Worm (Caenorhabditis elegans) whole organism, L4 larva: ENCODE data around the gene col-157.

Experiments
- F26F4.8 ChIP-seq: fragments of 200-800 bp; sonication (Bioruptor generic); conservative IDR thresholded peaks from 2 replicates; pipeline ENCODE4 v1.3.6; 2022; ENCODE audit warnings: missing genetic modification characterization, missing compliant biosample characterization
- F49E8.2 ChIP-seq: sonication (generic microtip); optimal IDR thresholded peaks from 2 replicates; lab custom pipeline; 2016; ENCODE audit warnings: missing compliant biosample characterization, mild to moderate bottlenecking, missing genetic modification characterization, borderline replicate concordance
- R02D3.7 ChIP-seq: fragments of 150-350 bp; sonication (generic microtip); optimal IDR thresholded peaks from 3 replicates; lab custom pipeline; 2014; ENCODE audit warnings: missing biosample characterization, missing genetic modification characterization
- T26A8.4 ChIP-seq: fragments of 200-800 bp; sonication (Bioruptor generic); IDR thresholded peaks from 2 replicates; pipeline ENCODE4 v1.3.6; 2022; ENCODE audit warnings: missing genetic modification characterization, missing compliant biosample characterization
- Y75B8A.6 ChIP-seq: fragments of 200-800 bp; sonication (Bioruptor generic); IDR thresholded peaks from 2 replicates; pipeline ENCODE4 v1.3.6; 2022; ENCODE audit warnings: missing genetic modification reagents, missing genetic modification characterization, missing compliant biosample characterization
- ZK546.5 ChIP-seq, 2 experiments: sonication (generic microtip); optimal IDR thresholded peaks; 2 replicates each; lab custom pipeline; 2017; ENCODE audit warnings: missing biosample characterization in 2 of 2, missing genetic modification characterization in 2 of 2
- aha-1 ChIP-seq: fragments of 150-350 bp; peaks from one replicate; lab custom pipeline; 2014; ENCODE audit warnings: missing biosample characterization, missing genetic modification characterization
- ama-1 ChIP-seq: fragments of 150-350 bp; optimal IDR thresholded peaks from 2 replicates; lab custom pipeline; 2014; ENCODE audit warnings: inconsistent platforms, mixed read lengths
- arid-1 ChIP-seq: fragments of 200-800 bp; sonication (Bioruptor generic); conservative IDR thresholded peaks from 2 replicates; pipeline ENCODE4 v1.3.6; 2022; ENCODE audit warnings: missing genetic modification reagents, missing genetic modification characterization, missing compliant biosample characterization
- ceh-32 ChIP-seq: sonication (generic microtip); optimal IDR thresholded peaks from 2 replicates; lab custom pipeline; 2016; ENCODE audit warnings: mild to moderate bottlenecking, missing genetic modification characterization, missing compliant biosample characterization; ENCODE audit not compliant: poor library complexity
- ceh-44 ChIP-seq: fragments of 200-800 bp; sonication (Bioruptor generic); IDR thresholded peaks from 2 replicates; pipeline ENCODE4 v1.3.6; 2022; ENCODE audit warnings: missing genetic modification reagents, missing genetic modification characterization, missing compliant biosample characterization
- ceh-82 ChIP-seq: sonication (generic microtip); optimal IDR thresholded peaks from 2 replicates; lab custom pipeline; 2017; ENCODE audit warnings: missing biosample characterization, missing genetic modification characterization
- daf-12 ChIP-seq: fragments of 150-350 bp; optimal IDR thresholded peaks from 2 replicates; lab custom pipeline; 2014; ENCODE audit warnings: missing biosample characterization, missing genetic modification reagents, missing genetic modification characterization
- daf-19 ChIP-seq: fragments of 200-800 bp; sonication (Bioruptor generic); conservative IDR thresholded peaks from 2 replicates; pipeline ENCODE4 v1.3.6; 2022; ENCODE audit warnings: missing genetic modification characterization, missing compliant biosample characterization
- dmd-6 ChIP-seq: fragments of 200-800 bp; sonication (Bioruptor generic); IDR thresholded peaks from 2 replicates; pipeline ENCODE4 v1.3.6; 2022; ENCODE audit warnings: missing genetic modification reagents, missing genetic modification characterization, missing compliant biosample characterization
- dmd-8 ChIP-seq: fragments of 200-800 bp; sonication (Bioruptor generic); IDR thresholded peaks from 2 replicates; pipeline ENCODE4 v1.3.6; 2022; ENCODE audit warnings: missing genetic modification characterization, missing compliant biosample characterization
- egl-43 ChIP-seq: fragments of 200-800 bp; sonication (Bioruptor generic); IDR thresholded peaks from 2 replicates; pipeline ENCODE4 v1.3.6; 2022; ENCODE audit warnings: missing genetic modification reagents, missing genetic modification characterization, missing compliant biosample characterization
- hif-1 ChIP-seq, 2 experiments: sonication (generic microtip); optimal IDR thresholded peaks; 2 replicates each; lab custom pipeline; 2016 to 2017; ENCODE audit warnings: missing compliant biosample characterization in 2 of 2, missing genetic modification characterization in 2 of 2, missing genetic modification reagents in 2 of 2, missing genotype in 2 of 2, mild to moderate bottlenecking in 1 of 2
- hlh-11 ChIP-seq: fragments of 200-800 bp; sonication (Bioruptor generic); optimal IDR thresholded peaks from 2 replicates; lab custom pipeline; 2018; ENCODE audit warnings: mild to moderate bottlenecking, missing genetic modification characterization, missing compliant biosample characterization
- hlh-30 ChIP-seq: sonication (generic microtip); optimal IDR thresholded peaks from 2 replicates; lab custom pipeline; 2017; ENCODE audit warnings: antibody characterized with exemption, mild to moderate bottlenecking, missing genetic modification characterization, missing compliant biosample characterization; ENCODE audit not compliant: insufficient read depth
- hmg-1.1 ChIP-seq: fragments of 200-800 bp; sonication (Bioruptor generic); IDR thresholded peaks from 2 replicates; pipeline ENCODE4 v1.3.6; 2022; ENCODE audit warnings: missing genetic modification reagents, missing genetic modification characterization, missing compliant biosample characterization
- lim-7 ChIP-seq: fragments of 200-800 bp; sonication (Bioruptor generic); IDR thresholded peaks from 2 replicates; pipeline ENCODE4 v1.3.6; 2022; ENCODE audit warnings: missing genetic modification characterization, missing compliant biosample characterization
- lin-1 ChIP-seq: fragments of 200-800 bp; sonication (Bioruptor generic); IDR thresholded peaks from 2 replicates; pipeline ENCODE4 v1.3.6; 2022; ENCODE audit warnings: missing genetic modification reagents, missing genetic modification characterization, missing compliant biosample characterization
- lin-29 ChIP-seq: fragments of 200-800 bp; sonication (Bioruptor generic); IDR thresholded peaks from 2 replicates; pipeline ENCODE4 v1.3.6; 2022; ENCODE audit warnings: missing genetic modification reagents, missing genetic modification characterization, missing compliant biosample characterization
- lin-38 ChIP-seq: fragments of 200-800 bp; sonication (Bioruptor generic); IDR thresholded peaks from 2 replicates; pipeline ENCODE4 v1.3.6; 2022; ENCODE audit warnings: missing genetic modification reagents, missing genetic modification characterization, missing compliant biosample characterization
- lin-39 ChIP-seq: fragments of 150-350 bp; optimal IDR thresholded peaks from 2 replicates; lab custom pipeline; 2014; ENCODE audit warnings: missing biosample characterization, missing genetic modification reagents, missing genetic modification characterization
- lir-3 ChIP-seq: sonication (generic microtip); optimal IDR thresholded peaks from 2 replicates; lab custom pipeline; 2016; ENCODE audit warnings: mild to moderate bottlenecking, missing genetic modification characterization, missing compliant biosample characterization
- madf-5 ChIP-seq, 2 experiments: fragments of 200-800 bp; sonication (Bioruptor generic); IDR thresholded peaks; 2 replicates each; pipeline ENCODE4 v1.3.6; 2022; ENCODE audit warnings: missing compliant biosample characterization in 2 of 2, missing genetic modification characterization in 2 of 2
- madf-9 ChIP-seq: fragments of 200-800 bp; sonication (Bioruptor generic); conservative IDR thresholded peaks from 2 replicates; pipeline ENCODE4 v1.3.6; 2022; ENCODE audit warnings: missing genetic modification reagents, missing genetic modification characterization, missing compliant biosample characterization
- mdl-1 ChIP-seq, 2 experiments: fragments of 150-350 bp in 1 of 2; sonication (generic microtip) in 1 of 2; optimal IDR thresholded peaks; 2 replicates each; lab custom pipeline; 2014 to 2017; ENCODE audit warnings: missing biosample characterization in 2 of 2, missing genetic modification characterization in 2 of 2
- mdt-29 ChIP-seq: fragments of 200-800 bp; sonication (Bioruptor generic); IDR thresholded peaks from 2 replicates; pipeline ENCODE4 v1.3.6; 2022; ENCODE audit warnings: missing genetic modification reagents, missing genetic modification characterization, missing compliant biosample characterization
- mep-1 ChIP-seq: fragments of 150-350 bp; sonication (generic microtip); optimal IDR thresholded peaks from 3 replicates; lab custom pipeline; 2014; ENCODE audit warnings: missing biosample characterization, missing genetic modification characterization
- mes-2 ChIP-seq: sonication (generic microtip); optimal IDR thresholded peaks from 2 replicates; lab custom pipeline; 2016; ENCODE audit warnings: missing genotype, mild to moderate bottlenecking, missing genetic modification characterization, missing compliant biosample characterization; ENCODE audit not compliant: poor library complexity, severe bottlenecking
- mxl-3 ChIP-seq: fragments of 200-800 bp; sonication (Bioruptor generic); optimal IDR thresholded peaks from 2 replicates; lab custom pipeline; 2018; ENCODE audit warnings: mild to moderate bottlenecking, missing genetic modification characterization, missing compliant biosample characterization
- nhr-25 ChIP-seq: sonication (generic microtip); optimal IDR thresholded peaks from 2 replicates; lab custom pipeline; 2017; ENCODE audit warnings: missing genetic modification characterization, mild to moderate bottlenecking, missing compliant biosample characterization, antibody characterized with exemption, moderate library complexity, borderline replicate concordance; ENCODE audit not compliant: insufficient read depth
- nhr-28 ChIP-seq: fragments of 150-350 bp; optimal IDR thresholded peaks from 2 replicates; lab custom pipeline; 2014; ENCODE audit warnings: missing biosample characterization, missing genetic modification characterization
- nhr-42 ChIP-seq: fragments of 200-800 bp; sonication (Bioruptor generic); IDR thresholded peaks from 2 replicates; pipeline ENCODE4 v1.3.6; 2022; ENCODE audit warnings: missing genetic modification characterization, missing compliant biosample characterization
- nhr-77 ChIP-seq: fragments of 150-350 bp; optimal IDR thresholded peaks from 2 replicates; lab custom pipeline; 2014; ENCODE audit warnings: missing biosample characterization, missing genetic modification characterization
- pha-4 ChIP-seq, 2 experiments: fragments of 150-350 bp in 1 of 2; fragments of 200-800 bp in 1 of 2; sonication (Bioruptor generic) in 1 of 2; IDR thresholded peaks in 1 of 2; optimal IDR thresholded peaks in 1 of 2; 2 replicates each; pipeline versions ENCODE4 v1.3.6 to Lab custom; 2014 to 2022; ENCODE audit warnings: missing genetic modification characterization in 2 of 2, missing genetic modification reagents in 2 of 2, missing biosample characterization in 1 of 2, missing compliant biosample characterization in 1 of 2
- pqm-1 ChIP-seq: sonication (generic microtip); optimal IDR thresholded peaks from 2 replicates; lab custom pipeline; 2017; ENCODE audit warnings: missing biosample characterization, missing genetic modification characterization
- rbr-2 ChIP-seq: sonication (generic microtip); optimal IDR thresholded peaks from 2 replicates; lab custom pipeline; 2016; ENCODE audit warnings: missing genotype, missing genetic modification characterization, missing compliant biosample characterization
- set-16 ChIP-seq: fragments of 200-800 bp; sonication (Bioruptor generic); IDR thresholded peaks from 2 replicates; pipeline ENCODE4 v1.3.6; 2022; ENCODE audit warnings: missing genetic modification reagents, missing genetic modification characterization, missing compliant biosample characterization
- tra-1 ChIP-seq: fragments of 200-800 bp; sonication (Bioruptor generic); IDR thresholded peaks from 2 replicates; pipeline ENCODE4 v1.3.6; 2022; ENCODE audit warnings: missing genetic modification reagents, missing genetic modification characterization, missing compliant biosample characterization
- unc-130 ChIP-seq: sonication (generic microtip); optimal IDR thresholded peaks from 2 replicates; lab custom pipeline; 2016; ENCODE audit warnings: missing genetic modification reagents, missing genetic modification characterization, missing compliant biosample characterization
- unc-62 ChIP-seq, 3 experiments: fragments of 150-350 bp in 1 of 3; sonication (generic microtip); optimal IDR thresholded peaks in 2 of 3; peaks in 1 of 3; 1 replicate in 1 of 3; 2 replicates in 2 of 3; lab custom pipeline; 2014 to 2017; ENCODE audit warnings: missing biosample characterization in 3 of 3, missing genetic modification characterization in 3 of 3, missing genetic modification reagents in 3 of 3, missing genotype in 1 of 3
- vab-7 ChIP-seq: fragments of 200-800 bp; sonication (Bioruptor generic); IDR thresholded peaks from 2 replicates; pipeline ENCODE4 v1.3.6; 2022; ENCODE audit warnings: missing genetic modification reagents, missing genetic modification characterization, missing compliant biosample characterization
- zfp-3 ChIP-seq: fragments of 200-800 bp; sonication (Bioruptor generic); conservative IDR thresholded peaks from 2 replicates; pipeline ENCODE4 v1.3.6; 2022; ENCODE audit warnings: missing genetic modification reagents, missing genetic modification characterization, missing compliant biosample characterization

col-157 gene

ce11 chrV:11532964-11533363 lies 49.1 kb downstream of the col-157 start:
- no peak for TF ChIP-seq lir-3 (tag; lab: Kevin White, UChicago)
- no peak for TF ChIP-seq ceh-32 (tag; lab: Kevin White, UChicago)
- TF ChIP-seq nhr-42 (GFP tag; lab: Robert Waterston, UW): no peak
- TF ChIP-seq ZK546.5 (tag; optimal IDR thresholded peaks at IDR 0.05; lab: Kevin White, UChicago): no peak
- no peak for TF ChIP-seq F26F4.8
- 0 out of 2 replicates have a peak, but pooled peaks have one; percentile 25 for TF ChIP-seq lin-29 (GFP tag; lab: Robert Waterston, UW)
- peak; percentile 74 for TF ChIP-seq hlh-11 (tag; lab: Kevin White, UChicago)
- peak in 1 of 2 experiments; percentile 70 for TF ChIP-seq mdl-1 (tag; optimal IDR thresholded peaks at IDR 0.05; lab: Kevin White, UChicago)
- 0 out of 2 replicates have a peak, but pooled peaks have one; percentile 16 for TF ChIP-seq lin-38 (GFP tag; lab: Robert Waterston, UW)
- no peak for TF ChIP-seq daf-19
- 0 out of 2 replicates have a peak, but pooled peaks have one; percentile 33 for TF ChIP-seq T26A8.4
- TF ChIP-seq egl-43: peak; percentile 72; the same call in 1 of the 2 replicates
- peak; percentile 69 for TF ChIP-seq aha-1 (tag; lab: Kevin White, UChicago)
- peak; percentile 34; the same call in 1 of the 2 replicates for TF ChIP-seq hmg-1.1 (GFP tag; lab: Robert Waterston, UW)
- TF ChIP-seq dmd-6 (GFP tag; lab: Robert Waterston, UW): no peak
- TF ChIP-seq nhr-25 (tag; lab: Kevin White, UChicago): peak; percentile 87
- TF ChIP-seq vab-7 (GFP tag; lab: Robert Waterston, UW): no peak
- TF ChIP-seq zfp-3: no peak; the same call in 1 of the 2 replicates
- TF ChIP-seq mep-1 (tag; lab: Kevin White, UChicago): peak; percentile 25
- no peak for TF ChIP-seq madf-9
- peak; percentile 31; the same call in 1 of the 2 replicates for TF ChIP-seq mdt-29 (GFP tag; lab: Robert Waterston, UW)
- no peak for TF ChIP-seq pqm-1 (tag; lab: Kevin White, UChicago)
- no peak for TF ChIP-seq ceh-44
- TF ChIP-seq nhr-77: no peak
- TF ChIP-seq ceh-82 (tag; lab: Kevin White, UChicago): no peak
- peak in 1 of 2 experiments; percentile 62 for TF ChIP-seq unc-62 (GFP tag; optimal IDR thresholded peaks at IDR 0.05 in 1 of 2; lab: Kevin White, UChicago)
- TF ChIP-seq unc-62 (tag; optimal IDR thresholded peaks at IDR 0.05; lab: Kevin White, UChicago): no peak
- no peak for TF ChIP-seq hif-1 (tag; optimal IDR thresholded peaks at IDR 0.05; lab: Kevin White, UChicago)
- TF ChIP-seq mes-2 (tag; lab: Kevin White, UChicago): peak; percentile 33
- TF ChIP-seq dmd-8 (GFP tag; lab: Robert Waterston, UW): no peak
- TF ChIP-seq lin-39 (tag; lab: Kevin White, UChicago): no peak
- TF ChIP-seq lim-7: peak; percentile 42; the same call in 1 of the 2 replicates
- no peak for TF ChIP-seq pha-4 (GFP tag; IDR thresholded peaks at IDR 0.05; lab: Robert Waterston, UW)
- TF ChIP-seq pha-4 (tag; optimal IDR thresholded peaks at IDR 0.05; lab: Kevin White, UChicago): no peak
- peak; percentile 18 for TF ChIP-seq rbr-2 (tag; lab: Kevin White, UChicago)
- no peak for TF ChIP-seq tra-1 (GFP tag; lab: Robert Waterston, UW)
- peak; percentile 64 for TF ChIP-seq ama-1
- no peak for TF ChIP-seq R02D3.7
- TF ChIP-seq arid-1: 0 out of 2 replicates have a peak, but pooled peaks have one; percentile 18
- no peak for TF ChIP-seq daf-12 (tag; lab: Kevin White, UChicago)
- TF ChIP-seq F49E8.2 (tag; lab: Kevin White, UChicago): no peak
- 0 out of 2 replicates have a peak, but pooled peaks have one; percentile 35 for TF ChIP-seq Y75B8A.6 (GFP tag; lab: Robert Waterston, UW)
- TF ChIP-seq nhr-28: peak; percentile 58
- peak; percentile 70 for TF ChIP-seq set-16 (GFP tag; lab: Robert Waterston, UW)
- no peak for TF ChIP-seq unc-130 (GFP tag; lab: Kevin White, UChicago)
- TF ChIP-seq hlh-30 (tag; lab: Kevin White, UChicago): peak; percentile 36
- TF ChIP-seq lin-1 (GFP tag; lab: Robert Waterston, UW): no peak
- peak; percentile 62 for TF ChIP-seq mxl-3 (GFP tag; lab: Kevin White, UChicago)
- TF ChIP-seq madf-5 (GFP tag; IDR thresholded peaks at IDR 0.05; lab: Robert Waterston, UW): peak; percentile 57 to 69; a peak in 3 of 4 replicates
